Worm (Caenorhabditis elegans): ENCODE measurements around the gene C15H9.3.
A peak's percentile ranks its signal among the peaks of the same experiment; 100 is the strongest.

- TF ChIP-seq nhr-237 (tag; optimal IDR thresholded peaks at IDR 0.05) (no peak), pha-4 (tag; optimal IDR thresholded peaks at IDR 0.05) (peak; percentile 62)
Observed at ce11 chrX:6097551-6097950, 18.1 kb upstream of the C15H9.3 start, which contains the start of gene C15H9.4.

Measured in whole organism, mixed stage, embryonic.